Fruit fly (Drosophila melanogaster): ENCODE data around the gene eIF4E3.

Gene eIF4E3

dm6 chr3L:8197779-8198279, 31.2 kb upstream of the eIF4E3 start, which contains the start of the genes UbcE2M and Dhps (continued):
- TF ChIP-seq CG4854 (GFP tag; optimal IDR thresholded peaks at IDR 0.05) (peak; percentile 19), CG12744 (GFP tag; optimal IDR thresholded peaks at IDR 0.05) (peak; percentile 11), CoRest (tag; optimal IDR thresholded peaks at IDR 0.05) (peak; percentile 92), emc (GFP tag; optimal IDR thresholded peaks at IDR 0.05) (no peak), CHES-1-like (GFP tag; optimal IDR thresholded peaks at IDR 0.05) (peak; percentile 56), CG17912 (GFP tag; optimal IDR thresholded peaks at IDR 0.05) (no peak), Oli (tag; optimal IDR thresholded peaks at IDR 0.05) (peak; percentile 65), Fer3 (tag; optimal IDR thresholded peaks at IDR 0.05) (peak; percentile 76), CG10959 (GFP tag; IDR thresholded peaks at IDR 0.05) (no peak), Nf-YA (GFP tag; IDR thresholded peaks at IDR 0.05) (no peak), sna (GFP tag; IDR thresholded peaks at IDR 0.05; ENCODE audit: partially characterized antibody) (peak; percentile 60), gsb (GFP tag; IDR thresholded peaks at IDR 0.05) (no peak), ap (GFP tag; IDR thresholded peaks at IDR 0.05) (no peak), Neu2 (GFP tag; optimal IDR thresholded peaks at IDR 0.05; ENCODE audit: borderline replicate concordance) (no peak), CG4820 (GFP tag; optimal IDR thresholded peaks at IDR 0.05) (peak; percentile 67), zfh1 (GFP tag; IDR thresholded peaks at IDR 0.05) (peak; percentile 66; the same call in 2 of the 3 replicates), CG15696 (tag; optimal IDR thresholded peaks at IDR 0.05) (peak; percentile 76), CG9797 (GFP tag; optimal IDR thresholded peaks at IDR 0.05) (peak; percentile 23), oc (tag; optimal IDR thresholded peaks at IDR 0.05) (no peak), HmgZ (tag; optimal IDR thresholded peaks at IDR 0.05) (peak; percentile 70), mirr (GFP tag; optimal IDR thresholded peaks at IDR 0.05) (no peak), zen2 (GFP tag; IDR thresholded peaks at IDR 0.05; ENCODE audit: partially characterized antibody) (peak; percentile 54; the same call in 1 of the 3 replicates), CG11247 (GFP tag; IDR thresholded peaks at IDR 0.05) (peak; percentile 50; the same call in 1 of the 2 replicates), tup (GFP tag; optimal IDR thresholded peaks at IDR 0.05) (peak; percentile 2), CG2875 (GFP tag; optimal IDR thresholded peaks at IDR 0.05) (no peak), Sox100B (GFP tag; optimal IDR thresholded peaks at IDR 0.05) (no peak), CG6272 (GFP tag; IDR thresholded peaks at IDR 0.05) (peak; percentile 81), CG1602 (GFP tag; optimal IDR thresholded peaks at IDR 0.05) (peak; percentile 63), zf30C (GFP tag; optimal IDR thresholded peaks at IDR 0.05) (no peak), CG17568 (GFP tag; optimal IDR thresholded peaks at IDR 0.05) (no peak), CG12299 (tag; optimal IDR thresholded peaks at IDR 0.05) (peak; percentile 72), CG6765 (GFP tag; optimal IDR thresholded peaks at IDR 0.05) (peak; percentile 59), CG13894 (tag; optimal IDR thresholded peaks at IDR 0.05) (no peak), wek (GFP tag; optimal IDR thresholded peaks at IDR 0.05) (no peak), ranshi (GFP tag; IDR thresholded peaks at IDR 0.05) (peak; percentile 56; the same call in 1 of the 2 replicates), Antp (GFP tag; optimal IDR thresholded peaks at IDR 0.05) (peak; percentile 53), Asciz (GFP tag; optimal IDR thresholded peaks at IDR 0.05) (no peak), H15 (GFP tag; IDR thresholded peaks at IDR 0.05) (peak; percentile 59; the same call in 1 of the 3 replicates), CG10431 (GFP tag; optimal IDR thresholded peaks at IDR 0.05) (peak; percentile 48), slou (GFP tag; optimal IDR thresholded peaks at IDR 0.05) (peak; percentile 22), Optix (GFP tag; IDR thresholded peaks at IDR 0.05) (peak; percentile 55; the same call in 1 of the 3 replicates), CG3847 (GFP tag; IDR thresholded peaks at IDR 0.05) (peak; percentile 87), Side (GFP tag; optimal IDR thresholded peaks at IDR 0.05) (no peak), nerfin-2 (GFP tag; IDR thresholded peaks at IDR 0.05; ENCODE audit: partially characterized antibody) (peak; percentile 53), CG18262 (tag; optimal IDR thresholded peaks at IDR 0.05) (peak; percentile 65), CG14014 (GFP tag; IDR thresholded peaks at IDR 0.05) (peak; percentile 48; the same call in 1 of the 2 replicates), Awh (GFP tag; IDR thresholded peaks at IDR 0.05) (no peak), Trl (optimal IDR thresholded peaks at IDR 0.05) (no peak), Trl (GFP tag; optimal IDR thresholded peaks at IDR 0.05) (peak; percentile 31), odd (GFP tag; optimal IDR thresholded peaks at IDR 0.05) (no peak), CG5953 (GFP tag; IDR thresholded peaks at IDR 0.05) (no peak)
